Fruit fly (Drosophila melanogaster) Kc167 (cell line): ENCODE measurements around the gene CG42553.
"Not testable (repeated sequence)": the region's sequence is repeated elsewhere in the genome, so short reads cannot be mapped to it uniquely, and the experiment has no call there.

Experiments
- Myc ChIP-seq: fragments of >200 bp; optimal IDR thresholded peaks from 2 replicates; lab custom pipeline; 2017; ENCODE audit warnings: missing external identifiers
- Sin3A ChIP-seq: fragments of >200 bp; optimal IDR thresholded peaks from 2 replicates; lab custom pipeline; 2018; ENCODE audit warnings: missing external identifiers
- h ChIP-seq: fragments of >200 bp; optimal IDR thresholded peaks from 3 replicates; lab custom pipeline; 2018; ENCODE audit warnings: missing external identifiers
- insv ChIP-seq: fragments of >200 bp; optimal IDR thresholded peaks from 3 replicates; lab custom pipeline; 2018; ENCODE audit warnings: missing external identifiers
- psq ChIP-seq: fragments of >200 bp; optimal IDR thresholded peaks from 2 replicates; lab custom pipeline; 2017; ENCODE audit warnings: missing external identifiers
- ttk ChIP-seq: sonication (Bioruptor generic); optimal IDR thresholded peaks from 2 replicates; lab custom pipeline; 2017; ENCODE audit warnings: missing external identifiers

The CG42553 gene

DNA sequence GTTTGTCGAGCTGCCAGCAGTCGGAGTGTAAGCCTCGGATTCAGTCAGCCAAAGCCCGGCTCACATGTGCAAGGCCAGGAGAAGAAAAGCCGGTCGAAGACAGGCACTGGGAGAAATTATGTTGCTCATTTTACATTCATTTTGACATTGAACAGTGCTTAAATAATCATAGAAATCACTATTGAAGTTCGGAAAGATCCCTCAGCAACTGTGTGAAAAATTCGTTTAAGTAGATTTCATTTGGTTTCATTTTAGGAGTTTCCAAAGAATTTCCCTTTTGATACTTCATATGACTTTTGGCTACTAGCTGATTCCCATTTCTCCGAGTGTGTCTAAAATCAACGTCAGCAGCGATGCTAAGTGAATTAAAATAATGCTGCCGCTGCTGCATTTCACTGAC lies 9.4 kb upstream of the CG42553 start:
- TF ChIP-seq Sin3A (lab: Kevin White, UChicago), result no peak
- TF ChIP-seq Myc (lab: Kevin White, UChicago), result no peak
- TF ChIP-seq h (lab: Kevin White, UChicago), result no peak
- TF ChIP-seq insv, result no peak
- TF ChIP-seq ttk (lab: Kevin White, UChicago), result no peak
- TF ChIP-seq psq (lab: Kevin White, UChicago), result no peak

DNA sequence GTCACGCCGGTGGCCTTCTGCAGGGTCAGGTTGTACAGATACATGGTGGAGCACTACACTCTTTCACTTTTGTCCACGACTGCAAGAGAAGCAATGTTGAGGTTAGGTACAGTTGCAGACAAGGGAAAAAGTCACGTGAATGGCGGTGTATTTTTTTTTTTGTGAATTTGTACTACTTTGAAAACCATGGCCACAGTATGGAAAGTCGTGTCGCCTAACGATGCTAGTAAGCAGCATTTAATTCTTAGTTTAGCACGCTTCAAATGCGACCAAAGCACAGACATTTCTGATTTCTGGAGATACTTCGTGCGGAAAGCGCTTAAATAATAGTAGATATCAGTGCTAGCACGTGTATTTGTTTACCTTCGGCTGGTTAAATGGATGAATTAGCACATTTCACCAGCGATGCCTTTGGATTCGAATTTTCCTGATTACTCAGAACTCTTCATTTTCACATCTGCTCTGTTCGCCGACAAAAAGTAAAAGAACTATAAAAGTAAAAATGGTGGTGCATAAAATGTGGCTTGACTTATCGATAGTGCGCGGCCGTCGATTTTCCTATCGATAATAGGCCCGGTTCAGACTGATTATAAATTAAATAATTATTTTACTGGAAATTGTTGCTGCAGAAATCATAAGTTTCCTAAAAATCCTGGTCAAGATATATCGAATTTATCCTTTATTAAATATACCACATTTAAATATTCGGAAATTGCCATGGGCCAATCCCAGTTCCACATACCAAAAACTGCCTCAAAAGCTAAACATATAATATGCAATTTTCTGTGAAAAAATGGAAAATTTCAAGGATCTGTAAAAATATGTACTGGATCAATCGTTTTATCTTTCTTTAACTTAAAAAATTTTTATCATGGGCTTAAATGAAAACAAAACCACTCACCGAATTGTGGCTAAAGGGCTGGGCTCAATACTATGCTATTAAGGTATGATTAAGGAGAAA lies 716 bp upstream of the CG42553 start, which contains the start of gene Sf3b3:
Gene Sf3b3 (minus strand): TSS at position 489 of the 961 bp plus-strand sequence.
- TF ChIP-seq h (lab: Kevin White, UChicago) (no peak), Myc (lab: Kevin White, UChicago) (no peak), insv (no peak), Sin3A (lab: Kevin White, UChicago) (no peak)

DNA sequence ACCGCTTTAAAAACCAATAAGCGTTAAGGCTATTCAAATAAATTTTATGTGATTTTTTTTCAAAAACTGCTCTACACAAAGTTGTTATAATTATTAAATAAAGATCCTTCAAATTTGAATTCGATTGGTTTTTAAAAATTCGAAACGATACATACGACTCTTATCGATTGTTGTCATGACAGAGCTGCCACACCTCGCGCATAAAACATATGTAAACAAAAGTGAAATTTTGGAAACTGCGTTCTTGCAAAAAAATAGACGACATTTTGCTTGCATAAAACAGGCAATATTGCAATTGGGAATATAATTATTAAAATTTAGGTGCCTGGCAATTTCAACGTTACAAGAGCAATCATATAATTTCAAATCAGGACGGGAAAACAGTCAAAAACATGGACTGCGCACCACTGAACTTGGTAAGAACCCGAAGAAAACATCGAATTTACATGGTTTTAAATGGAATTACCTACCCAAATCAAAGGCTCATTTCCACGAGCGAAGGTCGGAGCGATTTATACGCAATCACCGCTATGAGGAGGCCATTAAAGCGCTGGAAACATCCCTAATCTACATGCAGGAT lies 1.7 kb downstream of the CG42553 start, which contains the start of gene CG42554:
Gene CG42554 (plus strand): TSS at position 229 of the 580 bp plus-strand sequence.
- no peak for TF ChIP-seq insv
- TF ChIP-seq h (lab: Kevin White, UChicago), result no peak
- no peak for TF ChIP-seq psq (lab: Kevin White, UChicago)
- TF ChIP-seq Myc (lab: Kevin White, UChicago), result no peak

DNA sequence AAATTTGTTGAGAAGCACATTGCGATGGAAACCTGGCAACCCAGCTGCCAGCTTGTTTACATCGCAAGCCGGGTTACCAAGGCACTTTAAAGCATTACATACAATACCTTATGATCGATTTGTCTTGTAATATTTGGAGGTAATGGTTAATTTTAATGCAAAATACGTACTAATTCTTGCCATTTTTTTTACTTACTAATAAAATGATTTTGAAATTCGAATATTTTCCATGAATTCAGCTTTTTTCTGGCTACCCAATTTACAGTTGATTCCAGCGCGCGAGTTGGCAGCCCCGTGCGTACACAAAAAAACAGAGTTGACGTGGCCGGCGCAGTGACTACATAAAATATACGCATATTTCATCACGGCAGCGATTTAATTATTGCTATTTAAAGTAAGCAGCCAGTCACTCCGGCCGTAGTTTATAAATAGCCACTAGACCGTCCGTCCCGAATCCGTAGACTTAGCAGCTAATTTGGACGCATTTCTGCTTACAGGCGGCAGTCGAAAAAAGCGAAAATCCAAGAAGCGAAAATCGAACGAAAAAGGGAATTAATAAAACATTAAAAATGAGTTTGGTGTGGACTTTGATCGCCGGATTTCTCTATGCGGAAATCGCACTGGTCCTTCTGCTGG lies 3.8 kb downstream of the CG42553 start, which contains the start of the genes CG13901 and CG13887:
Gene CG13901 (minus strand): TSS at position 270 of the 636 bp plus-strand sequence.
Gene CG13887 (plus strand): TSS at position 310 of the 636 bp plus-strand sequence.
- TF ChIP-seq insv, result no peak
- TF ChIP-seq ttk (lab: Kevin White, UChicago), result no peak
- peak; percentile 13 for TF ChIP-seq h (lab: Kevin White, UChicago)
- no peak for TF ChIP-seq Myc (lab: Kevin White, UChicago)
- TF ChIP-seq Sin3A (lab: Kevin White, UChicago), result no peak
- no peak for TF ChIP-seq psq (lab: Kevin White, UChicago)

DNA sequence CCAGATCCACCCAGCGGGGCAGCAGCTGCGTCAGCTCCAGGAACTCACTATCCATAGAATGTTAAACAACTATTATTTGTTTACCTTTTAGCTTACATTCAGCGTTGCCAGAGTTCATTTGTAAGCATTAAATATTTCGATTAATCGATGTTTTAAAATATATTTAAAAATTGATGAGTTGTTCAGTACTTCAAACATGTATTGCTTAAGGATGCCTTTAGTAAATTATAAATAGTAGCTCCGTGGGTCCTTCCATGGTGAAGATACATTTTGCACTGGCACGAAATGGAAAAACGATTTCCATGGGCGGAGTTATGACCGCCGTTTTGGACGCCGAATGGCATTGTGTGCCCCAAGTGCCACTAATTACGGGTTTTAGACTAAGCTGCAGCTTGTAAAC lies 7.4 kb downstream of the CG42553 start, which contains the start of the genes JMJD5 and Gr61a:
Gene JMJD5 (minus strand): TSS at position 101 of the 400 bp plus-strand sequence.
Gene Gr61a (plus strand): TSS at position 192 of the 400 bp plus-strand sequence.
- TF ChIP-seq h (lab: Kevin White, UChicago) (no peak), ttk (lab: Kevin White, UChicago) (no peak), psq (lab: Kevin White, UChicago) (no peak), Sin3A (lab: Kevin White, UChicago) (no peak), Myc (lab: Kevin White, UChicago) (no peak), insv (no peak)

DNA sequence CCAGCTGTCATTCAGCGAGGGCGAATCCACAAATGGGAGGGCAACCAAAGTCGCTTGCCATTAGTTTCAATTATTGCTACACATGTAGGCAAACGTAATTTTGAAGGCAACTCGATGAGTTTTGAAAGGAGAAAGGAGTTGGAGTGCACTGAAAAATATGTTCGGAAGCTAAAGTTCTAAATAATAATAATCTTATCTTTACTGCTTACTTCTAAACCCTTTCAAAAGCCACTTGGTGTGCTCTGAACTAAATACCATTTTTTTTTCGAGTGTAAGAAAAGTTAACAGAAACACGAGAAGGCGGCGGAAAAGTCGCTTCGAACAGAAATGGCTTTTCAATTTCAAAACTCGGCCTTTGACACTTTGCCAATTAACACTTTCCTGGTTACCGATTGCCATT lies 9.7 kb downstream of the CG42553 start, which contains the start of gene Cep290:
Gene Cep290 (plus strand): TSS at position 301 of the 400 bp plus-strand sequence.
- no peak for TF ChIP-seq Myc (lab: Kevin White, UChicago)
- TF ChIP-seq h (lab: Kevin White, UChicago), result no peak
- TF ChIP-seq psq (lab: Kevin White, UChicago), result no peak
- no peak for TF ChIP-seq ttk (lab: Kevin White, UChicago)
- TF ChIP-seq insv, result no peak
- no peak for TF ChIP-seq Sin3A (lab: Kevin White, UChicago)

DNA sequence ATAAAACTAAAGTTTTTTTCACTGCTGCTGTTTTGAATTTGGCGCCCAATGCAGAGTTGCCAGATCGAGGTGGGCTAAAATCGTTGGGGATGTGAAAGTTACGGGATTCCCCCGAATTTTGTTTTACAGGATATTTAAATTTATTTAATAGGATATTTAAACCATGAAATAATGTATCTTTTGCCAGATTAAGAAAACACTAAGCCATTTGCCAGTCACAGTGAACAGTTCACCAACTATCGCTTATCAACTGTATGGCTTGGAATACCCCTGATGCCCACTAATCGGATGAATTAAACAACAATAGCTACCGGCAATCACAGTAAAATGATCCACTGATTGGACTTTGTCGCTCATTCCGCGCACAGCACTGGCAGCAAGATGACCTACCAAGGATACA lies 17.2 kb downstream of the CG42553 start, which contains the start of gene Dci:
Gene Dci (plus strand): TSS at position 286 of the 400 bp plus-strand sequence.
- no peak for TF ChIP-seq ttk (lab: Kevin White, UChicago)
- no peak for TF ChIP-seq h (lab: Kevin White, UChicago)
- TF ChIP-seq Myc (lab: Kevin White, UChicago), result no peak
- TF ChIP-seq psq (lab: Kevin White, UChicago), result no peak
- no peak for TF ChIP-seq Sin3A (lab: Kevin White, UChicago)
- TF ChIP-seq insv, result no peak

DNA sequence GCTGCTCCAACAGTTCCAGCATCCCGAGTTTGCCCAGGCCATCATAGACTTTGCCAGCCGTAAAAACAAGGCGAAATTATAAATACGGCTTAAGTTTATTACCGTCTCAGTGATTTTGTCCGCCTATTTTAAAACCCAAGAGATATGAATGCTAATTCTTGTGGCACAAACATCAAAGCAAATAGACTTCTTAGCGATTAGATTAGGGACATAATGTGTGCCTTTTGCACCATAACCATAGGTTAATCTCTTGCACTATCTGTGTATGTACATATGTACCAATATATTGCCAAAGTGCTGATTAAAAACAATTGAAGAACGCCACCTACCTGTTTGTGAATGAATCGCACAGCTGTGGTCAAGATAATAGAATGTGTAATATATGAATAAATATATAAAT lies 18.4 kb downstream of the CG42553 start:
- TF ChIP-seq ttk (lab: Kevin White, UChicago) (no peak), h (lab: Kevin White, UChicago) (no peak), psq (lab: Kevin White, UChicago) (no peak), insv (no peak), Sin3A (lab: Kevin White, UChicago) (no peak), Myc (lab: Kevin White, UChicago) (no peak)

DNA sequence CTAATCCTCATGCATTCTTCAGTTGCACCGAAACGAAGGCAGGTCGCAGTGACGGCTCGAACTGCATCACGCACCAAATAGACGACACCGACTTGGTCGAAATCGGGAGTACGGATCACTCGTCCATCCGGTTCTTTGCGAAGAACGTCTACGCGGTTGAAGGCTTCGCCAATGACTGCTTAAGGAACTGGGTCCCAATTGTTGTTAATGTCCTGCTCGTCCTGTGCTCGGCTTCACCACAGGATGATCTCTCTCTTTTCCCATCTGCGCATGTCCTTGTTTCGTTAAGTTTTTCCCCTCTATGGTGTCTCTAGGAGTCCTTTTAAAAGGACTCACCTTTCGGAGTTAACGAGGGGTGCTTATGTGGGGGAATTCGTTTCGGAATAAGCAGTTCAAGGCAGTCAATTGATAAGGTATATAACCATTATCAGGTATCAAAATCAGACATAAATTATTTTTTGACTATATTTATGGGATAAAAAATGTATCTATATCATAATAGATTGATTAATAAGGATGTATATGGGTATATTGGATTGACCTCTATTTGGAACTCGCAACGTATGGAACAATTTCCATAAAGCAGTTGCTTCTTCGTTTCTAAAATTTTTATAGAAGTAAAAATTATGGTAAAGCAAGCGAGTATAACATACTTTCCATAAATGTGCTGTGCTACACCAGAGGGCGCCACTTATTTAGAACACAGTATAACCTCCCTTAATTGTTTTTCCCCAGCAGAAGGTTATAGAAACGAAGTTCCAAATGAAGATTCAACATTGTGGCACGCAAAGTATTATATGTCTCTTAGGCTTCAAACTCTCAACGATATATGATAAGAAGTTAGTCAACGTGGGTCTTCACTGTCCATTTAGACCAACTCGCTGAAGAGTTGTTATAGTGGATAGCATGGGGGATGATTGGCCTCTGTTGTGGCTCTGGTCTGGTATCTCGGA lies 23.4 kb downstream of the CG42553 start, which contains the start of gene dpr20:
Gene dpr20 (minus strand): TSS at position 186 of the 953 bp plus-strand sequence.
- no peak for TF ChIP-seq Myc (lab: Kevin White, UChicago)

DNA sequence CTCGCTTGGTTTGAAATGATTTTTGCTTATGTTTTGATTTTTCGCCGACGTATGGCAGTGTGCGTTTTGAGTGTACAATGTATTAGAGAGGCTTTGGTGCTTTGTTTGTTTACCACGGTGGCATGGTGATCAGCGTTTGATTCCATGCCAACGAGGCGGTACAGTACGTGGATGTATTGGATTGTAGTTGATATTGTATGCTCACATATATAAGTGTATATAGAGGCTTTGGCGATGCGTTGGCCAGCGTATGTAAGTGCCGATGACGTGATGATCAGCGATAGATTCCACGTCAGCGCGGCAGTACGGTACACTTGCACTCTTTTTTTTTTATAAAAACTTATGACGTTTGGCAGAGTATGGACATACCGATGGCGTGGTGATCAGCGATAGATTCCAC lies 31.2 kb downstream of the CG42553 start, which contains the start of gene CG12502:
Gene CG12502 (plus strand): TSS at position 301 of the 400 bp plus-strand sequence.
- not testable (repeated sequence) for TF ChIP-seq Myc (lab: Kevin White, UChicago); insv; ttk (lab: Kevin White, UChicago)
